Fruit fly (Drosophila melanogaster) whole organism, adult: ENCODE data around the gene CG33281.
A peak's percentile ranks its signal among the peaks of the same experiment; 100 is the strongest.

Experiments used
- CG11617 ChIP-seq: fragments of 200-800 bp; sonication (Bioruptor generic); optimal IDR thresholded peaks from 2 replicates; lab custom pipeline; 2017; ENCODE audit warnings: mild to moderate bottlenecking, missing biosample characterization, missing genetic modification reagents, missing genetic modification characterization
- CG14711 ChIP-seq: fragments of 200-800 bp; sonication (Bioruptor generic); optimal IDR thresholded peaks from 2 replicates; lab custom pipeline; 2018; ENCODE audit warnings: missing biosample characterization, mild to moderate bottlenecking, missing genetic modification characterization, moderate library complexity
- CG1620 ChIP-seq: fragments of 200-800 bp; sonication (Bioruptor generic); optimal IDR thresholded peaks from 2 replicates; lab custom pipeline; 2016; ENCODE audit warnings: missing biosample characterization, missing genetic modification characterization
- CG33017 ChIP-seq: fragments of 200-800 bp; sonication (Bioruptor generic); optimal IDR thresholded peaks from 2 replicates; lab custom pipeline; 2018; ENCODE audit warnings: missing biosample characterization, mild to moderate bottlenecking, missing genetic modification characterization, moderate library complexity
- CG5204 ChIP-seq: fragments of 200-800 bp; sonication (Bioruptor generic); optimal IDR thresholded peaks from 2 replicates; lab custom pipeline; 2016; ENCODE audit warnings: missing biosample characterization, missing genetic modification characterization
- Clk ChIP-seq: fragments of 200-800 bp; sonication (Bioruptor generic); optimal IDR thresholded peaks from 2 replicates; lab custom pipeline; 2017; ENCODE audit warnings: missing biosample characterization, missing genetic modification characterization
- Hr96 ChIP-seq: fragments of 200-800 bp; sonication (Bioruptor generic); optimal IDR thresholded peaks from 2 replicates; lab custom pipeline; 2016; ENCODE audit warnings: missing biosample characterization, missing genetic modification characterization
- bab1 ChIP-seq: fragments of 200-800 bp; sonication (Bioruptor generic); optimal IDR thresholded peaks from 3 replicates; lab custom pipeline; 2019; ENCODE audit warnings: missing biosample characterization, mild to moderate bottlenecking, missing genetic modification characterization, moderate library complexity
- cic ChIP-seq: fragments of 200-800 bp; sonication (Bioruptor generic); optimal IDR thresholded peaks from 2 replicates; lab custom pipeline; 2017; ENCODE audit warnings: missing biosample characterization, mild to moderate bottlenecking, missing genetic modification characterization, moderate library complexity
- kay ChIP-seq: fragments of 200-800 bp; sonication (Bioruptor generic); peaks from one replicate; lab custom pipeline; 2016; ENCODE audit warnings: missing biosample characterization, missing genetic modification characterization, borderline replicate concordance
- ovo ChIP-seq: fragments of 200-800 bp; sonication (Bioruptor generic); optimal IDR thresholded peaks from 2 replicates; lab custom pipeline; 2016; ENCODE audit warnings: missing biosample characterization, missing genetic modification characterization
- tj ChIP-seq: fragments of 200-800 bp; sonication (Bioruptor generic); optimal IDR thresholded peaks from 3 replicates; lab custom pipeline; 2017; ENCODE audit warnings: missing biosample characterization, mild to moderate bottlenecking, missing genetic modification characterization, moderate library complexity
- toe ChIP-seq: fragments of 200-800 bp; sonication (Bioruptor generic); optimal IDR thresholded peaks from 2 replicates; lab custom pipeline; 2016; ENCODE audit warnings: missing biosample characterization, missing genetic modification characterization

dm6 chr2L:3302958-3303842 is 20.8 kb upstream of the CG33281 start, which contains the start of gene CG9663:
- TF ChIP-seq tj (GFP tag; lab: Kevin White, UChicago) = no peak
- TF ChIP-seq CG14711 (tag; lab: Kevin White, UChicago) = peak; percentile 5
- no peak for TF ChIP-seq CG1620
- no peak for TF ChIP-seq kay (GFP tag; lab: Kevin White, UChicago)
- peak; percentile 94 for TF ChIP-seq cic (GFP tag; lab: Kevin White, UChicago)
- no peak for TF ChIP-seq CG5204
- TF ChIP-seq bab1 = peak; percentile 20
- TF ChIP-seq ovo (GFP tag; lab: Kevin White, UChicago) = peak; percentile 6
- TF ChIP-seq CG11617 (GFP tag; lab: Kevin White, UChicago) = no peak
- TF ChIP-seq CG33017 (tag; lab: Kevin White, UChicago) = peak; percentile 46
- no peak for TF ChIP-seq toe (GFP tag; lab: Kevin White, UChicago)
- TF ChIP-seq Clk (GFP tag; lab: Kevin White, UChicago) = no peak
- no peak for TF ChIP-seq Hr96 (GFP tag; lab: Kevin White, UChicago)
